Worm (Caenorhabditis elegans) whole organism, young adult: ENCODE results near the gene vap-2.

Experiments used
- B0019.2 ChIP-seq: fragments of 200-800 bp; sonication (Bioruptor generic); conservative IDR thresholded peaks from 2 replicates; pipeline ENCODE4 v1.3.6; 2022; ENCODE audit warnings: missing genetic modification reagents, missing genetic modification characterization, missing compliant biosample characterization
- F22D6.2 ChIP-seq: sonication (generic microtip); optimal IDR thresholded peaks from 2 replicates; lab custom pipeline; 2016; ENCODE audit warnings: mild to moderate bottlenecking, missing genetic modification characterization, missing compliant biosample characterization
- F57C9.4 ChIP-seq: sonication (generic microtip); optimal IDR thresholded peaks from 2 replicates; lab custom pipeline; 2017; ENCODE audit warnings: mild to moderate bottlenecking, missing genetic modification characterization, missing compliant biosample characterization
- K11D2.4 ChIP-seq: fragments of 200-800 bp; sonication (Bioruptor generic); IDR thresholded peaks from 2 replicates; pipeline ENCODE4 v1.3.6; 2022; ENCODE audit warnings: missing genetic modification reagents, missing genetic modification characterization, missing compliant biosample characterization
- Y95B8A.8 ChIP-seq: fragments of 200-800 bp; sonication (Bioruptor generic); IDR thresholded peaks from 2 replicates; pipeline ENCODE4 v1.3.6; 2022; ENCODE audit warnings: missing genetic modification reagents, missing genetic modification characterization, missing compliant biosample characterization
- ZK185.1 ChIP-seq: sonication (generic microtip); optimal IDR thresholded peaks from 2 replicates; lab custom pipeline; 2016; ENCODE audit warnings: mild to moderate bottlenecking, missing genetic modification characterization, missing compliant biosample characterization; ENCODE audit not compliant: poor library complexity, severe bottlenecking
- ama-1 ChIP-seq, 3 experiments: fragments of 150-350 bp in 1 of 3; sonication (generic microtip) in 2 of 3; optimal IDR thresholded peaks; 2 replicates each; lab custom pipeline; 2014 to 2018; ENCODE audit warnings: missing biosample characterization in 2 of 3, missing genetic modification characterization in 2 of 3, missing genetic modification reagents in 2 of 3
- aptf-3 ChIP-seq: fragments of 200-800 bp; sonication (Bioruptor generic); IDR thresholded peaks from 2 replicates; pipeline ENCODE4 v1.3.6; 2022; ENCODE audit warnings: missing genetic modification characterization, missing compliant biosample characterization
- atf-7 ChIP-seq: sonication (generic microtip); optimal IDR thresholded peaks from 2 replicates; lab custom pipeline; 2017; ENCODE audit warnings: mild to moderate bottlenecking, missing genetic modification characterization, missing compliant biosample characterization
- attf-5 ChIP-seq: fragments of 200-800 bp; sonication (Bioruptor generic); optimal IDR thresholded peaks from 2 replicates; lab custom pipeline; 2018; ENCODE audit warnings: mild to moderate bottlenecking, missing genetic modification characterization, missing compliant biosample characterization
- attf-6 ChIP-seq: fragments of 200-800 bp; sonication (Bioruptor generic); IDR thresholded peaks from 2 replicates; pipeline ENCODE4 v1.3.6; 2022; ENCODE audit warnings: missing genetic modification reagents, missing genetic modification characterization, missing compliant biosample characterization
- bed-2 ChIP-seq: fragments of 200-800 bp; sonication (Bioruptor generic); IDR thresholded peaks from 2 replicates; pipeline ENCODE4 v1.3.6; 2022; ENCODE audit warnings: missing genetic modification reagents, missing genetic modification characterization, missing compliant biosample characterization
- ceh-27 ChIP-seq: fragments of 200-800 bp; sonication (Bioruptor generic); optimal IDR thresholded peaks from 2 replicates; lab custom pipeline; 2018; ENCODE audit warnings: mild to moderate bottlenecking, missing genetic modification characterization, moderate library complexity, missing compliant biosample characterization
- ceh-40 ChIP-seq: fragments of 200-800 bp; sonication (Bioruptor generic); IDR thresholded peaks from 2 replicates; pipeline ENCODE4 v1.3.6; 2022; ENCODE audit warnings: missing genetic modification characterization, missing compliant biosample characterization
- ceh-58 ChIP-seq: fragments of 200-800 bp; sonication (Bioruptor generic); IDR thresholded peaks from 2 replicates; pipeline ENCODE4 v1.3.6; 2022; ENCODE audit warnings: missing genetic modification characterization, missing compliant biosample characterization
- die-1 ChIP-seq: sonication (generic microtip); optimal IDR thresholded peaks from 2 replicates; lab custom pipeline; 2016; ENCODE audit warnings: missing genotype, mild to moderate bottlenecking, missing genetic modification characterization, missing compliant biosample characterization
- dox-1 ChIP-seq: fragments of 200-800 bp; sonication (Bioruptor generic); IDR thresholded peaks from 2 replicates; pipeline ENCODE4 v1.3.6; 2022; ENCODE audit warnings: missing genetic modification reagents, missing genetic modification characterization, missing compliant biosample characterization
- egrh-3 ChIP-seq: fragments of 200-800 bp; sonication (Bioruptor generic); IDR thresholded peaks from 2 replicates; pipeline ENCODE4 v1.3.6; 2022; ENCODE audit warnings: missing genetic modification reagents, missing genetic modification characterization, missing compliant biosample characterization
- ets-4 ChIP-seq: fragments of 200-800 bp; sonication (Bioruptor generic); optimal IDR thresholded peaks from 2 replicates; lab custom pipeline; 2018; ENCODE audit warnings: mild to moderate bottlenecking, missing genetic modification characterization, missing compliant biosample characterization
- hmg-20 ChIP-seq: fragments of 200-800 bp; sonication (Bioruptor generic); IDR thresholded peaks from 2 replicates; pipeline ENCODE4 v1.3.6; 2022; ENCODE audit warnings: missing genetic modification reagents, missing genetic modification characterization, missing compliant biosample characterization
- lin-40 ChIP-seq: sonication (generic microtip); optimal IDR thresholded peaks from 2 replicates; lab custom pipeline; 2016; ENCODE audit warnings: missing genetic modification characterization, mild to moderate bottlenecking, missing compliant biosample characterization, missing genotype, missing genetic modification reagents
- madf-10 ChIP-seq: sonication (generic microtip); optimal IDR thresholded peaks from 2 replicates; lab custom pipeline; 2016; ENCODE audit warnings: mild to moderate bottlenecking, missing genetic modification characterization, missing compliant biosample characterization
- madf-3 ChIP-seq: fragments of 200-800 bp; sonication (Bioruptor generic); IDR thresholded peaks from 2 replicates; pipeline ENCODE4 v1.3.6; 2022; ENCODE audit warnings: missing genetic modification reagents, missing genetic modification characterization, missing compliant biosample characterization
- madf-8 ChIP-seq: fragments of 200-800 bp; sonication (Bioruptor generic); conservative IDR thresholded peaks from 2 replicates; pipeline ENCODE4 v1.3.6; 2022; ENCODE audit warnings: missing genetic modification reagents, missing genetic modification characterization, missing compliant biosample characterization
- mcd-1 ChIP-seq: fragments of 200-800 bp; sonication (Bioruptor generic); IDR thresholded peaks from 2 replicates; pipeline ENCODE4 v1.3.6; 2022; ENCODE audit warnings: missing genetic modification reagents, missing genetic modification characterization, missing compliant biosample characterization
- nfyb-1 ChIP-seq: fragments of 200-800 bp; sonication (Bioruptor generic); IDR thresholded peaks from 2 replicates; pipeline ENCODE4 v1.3.6; 2022; ENCODE audit warnings: missing genetic modification reagents, missing genetic modification characterization, missing compliant biosample characterization
- nhr-27 ChIP-seq: fragments of 200-800 bp; sonication (Bioruptor generic); optimal IDR thresholded peaks from 2 replicates; lab custom pipeline; 2018; ENCODE audit warnings: mild to moderate bottlenecking, missing genetic modification characterization, moderate library complexity, missing compliant biosample characterization
- pbrm-1 ChIP-seq: fragments of 200-800 bp; sonication (Bioruptor generic); IDR thresholded peaks from 2 replicates; pipeline ENCODE4 v1.3.6; 2022; ENCODE audit warnings: missing genetic modification reagents, missing genetic modification characterization, missing compliant biosample characterization
- sea-2 ChIP-seq: fragments of 200-800 bp; sonication (Bioruptor generic); IDR thresholded peaks from 2 replicates; pipeline ENCODE4 v1.3.6; 2022; ENCODE audit warnings: missing genetic modification characterization, missing compliant biosample characterization
- snpc-3.4 ChIP-seq: sonication (generic microtip); optimal IDR thresholded peaks from 2 replicates; lab custom pipeline; 2017; ENCODE audit warnings: missing genetic modification characterization, mild to moderate bottlenecking, missing compliant biosample characterization, antibody characterized with exemption, moderate library complexity, missing genotype, missing genetic modification reagents
- somi-1 ChIP-seq: fragments of 200-800 bp; sonication (Bioruptor generic); optimal IDR thresholded peaks from 2 replicates; lab custom pipeline; 2018; ENCODE audit warnings: mild to moderate bottlenecking, missing genetic modification characterization, missing compliant biosample characterization
- sptf-2 ChIP-seq: fragments of 200-800 bp; sonication (Bioruptor generic); optimal IDR thresholded peaks from 2 replicates; lab custom pipeline; 2018; ENCODE audit warnings: mild to moderate bottlenecking, missing genetic modification characterization, missing compliant biosample characterization
- tlf-1 ChIP-seq: fragments of 200-800 bp; sonication (Bioruptor generic); optimal IDR thresholded peaks from 2 replicates; lab custom pipeline; 2018; ENCODE audit warnings: mild to moderate bottlenecking, missing genetic modification characterization, missing compliant biosample characterization
- unc-130 ChIP-seq: sonication (generic microtip); optimal IDR thresholded peaks from 2 replicates; lab custom pipeline; 2016; ENCODE audit warnings: missing genetic modification reagents, missing genetic modification characterization, missing compliant biosample characterization
- zim-3 ChIP-seq: sonication (generic microtip); optimal IDR thresholded peaks from 2 replicates; lab custom pipeline; 2017; ENCODE audit warnings: mild to moderate bottlenecking, missing genetic modification characterization, moderate library complexity, missing compliant biosample characterization
- ztf-22 ChIP-seq: fragments of 200-800 bp; sonication (Bioruptor generic); optimal IDR thresholded peaks from 2 replicates; lab custom pipeline; 2018; ENCODE audit warnings: mild to moderate bottlenecking, missing genetic modification characterization, moderate library complexity, missing compliant biosample characterization

Gene vap-2

ce11 chrX:10768289-10769153, 23.8 kb downstream of the vap-2 start (continued):
- TF ChIP-seq madf-3 (GFP tag; lab: Robert Waterston, UW) (no peak), F57C9.4 (tag; lab: Kevin White, UChicago) (no peak), attf-5 (GFP tag; lab: Kevin White, UChicago) (no peak), ets-4 (no peak), atf-7 (tag; lab: Kevin White, UChicago) (no peak), pbrm-1 (0 out of 2 replicates have a peak, but pooled peaks have one; percentile 10), Y95B8A.8 (GFP tag; lab: Robert Waterston, UW) (no peak), madf-8 (GFP tag; lab: Robert Waterston, UW) (no peak), ama-1 (optimal IDR thresholded peaks at IDR 0.05; lab: Kevin White, UChicago) (no peak), ama-1 (GFP tag; optimal IDR thresholded peaks at IDR 0.05; lab: Kevin White, UChicago) (peak in 1 of 2 experiments; percentile 18), attf-6 (GFP tag; lab: Robert Waterston, UW) (no peak), die-1 (tag; lab: Kevin White, UChicago) (no peak), ceh-40 (GFP tag; lab: Robert Waterston, UW) (no peak), madf-10 (tag; lab: Kevin White, UChicago) (no peak), snpc-3.4 (tag; lab: Kevin White, UChicago) (no peak), zim-3 (no peak), ztf-22 (GFP tag; lab: Kevin White, UChicago) (no peak), sea-2 (no peak), lin-40 (peak; percentile 4), sptf-2 (GFP tag; lab: Kevin White, UChicago) (no peak), egrh-3 (GFP tag; lab: Robert Waterston, UW) (peak; percentile 28; the same call in 1 of the 2 replicates), bed-2 (GFP tag; lab: Robert Waterston, UW) (no peak), tlf-1 (GFP tag; lab: Kevin White, UChicago) (no peak), ZK185.1 (tag; lab: Kevin White, UChicago) (peak; percentile 48), aptf-3 (no peak)

ce11 chrX:10767669-10768068, 24.7 kb downstream of the vap-2 start:
- TF ChIP-seq egrh-3 (GFP tag; lab: Robert Waterston, UW) (no peak), K11D2.4 (GFP tag; lab: Robert Waterston, UW) (no peak), nfyb-1 (no peak), B0019.2 (GFP tag; lab: Robert Waterston, UW) (no peak), ceh-27 (GFP tag; lab: Kevin White, UChicago) (peak; percentile 28), mcd-1 (GFP tag; lab: Robert Waterston, UW) (peak; percentile 17; the same call in 1 of the 2 replicates), somi-1 (GFP tag; lab: Kevin White, UChicago) (no peak), pbrm-1 (0 out of 2 replicates have a peak, but pooled peaks have one; percentile 32), dox-1 (GFP tag; lab: Robert Waterston, UW) (no peak)

- TF ChIP-seq unc-130 (GFP tag; lab: Kevin White, UChicago) (no peak), nhr-27 (tag; lab: Kevin White, UChicago) (no peak), F22D6.2 (tag; lab: Kevin White, UChicago) (no peak), ceh-58 (GFP tag; lab: Robert Waterston, UW) (no peak), hmg-20 (GFP tag; lab: Robert Waterston, UW) (no peak)
Measured at ce11 chrX:10766966-10767644, 25.2 kb downstream of the vap-2 start.
